Fruit fly (Drosophila melanogaster) whole organism, pupa: ENCODE measurements around the gene Cpr100A.
A peak's percentile ranks its signal among the peaks of the same experiment; 100 is the strongest.

Source experiments
- CG10348 ChIP-seq: fragments of 200-800 bp; sonication (Bioruptor generic); IDR thresholded peaks from 2 replicates; pipeline ENCODE4 v1.3.6; 2022; ENCODE audit warnings: missing biosample characterization, missing genetic modification characterization
- CG12605 ChIP-seq: fragments of 200-800 bp; sonication (Bioruptor generic); IDR thresholded peaks from 2 replicates; pipeline ENCODE4 v1.3.6; 2022; ENCODE audit warnings: missing biosample characterization, missing genetic modification characterization
- CG13204 ChIP-seq: fragments of 200-800 bp; sonication (Bioruptor generic); optimal IDR thresholded peaks from 2 replicates; lab custom pipeline; 2018; ENCODE audit warnings: missing biosample characterization, mild to moderate bottlenecking, missing genetic modification characterization, moderate library complexity
- CG14655 ChIP-seq: fragments of 200-800 bp; sonication (Bioruptor generic); optimal IDR thresholded peaks from 3 replicates; lab custom pipeline; 2017; ENCODE audit warnings: mild to moderate bottlenecking, missing biosample characterization, missing genetic modification reagents, missing genetic modification characterization
- CG15710 ChIP-seq: fragments of 200-800 bp; sonication (Bioruptor generic); optimal IDR thresholded peaks from 2 replicates; lab custom pipeline; 2018; ENCODE audit warnings: missing biosample characterization, mild to moderate bottlenecking, missing genetic modification characterization, moderate library complexity
- CG17806 ChIP-seq: fragments of 200-800 bp; sonication (Bioruptor generic); optimal IDR thresholded peaks from 2 replicates; lab custom pipeline; 2018; ENCODE audit warnings: missing biosample characterization, mild to moderate bottlenecking, missing genetic modification characterization, moderate library complexity
- CG32121 ChIP-seq: fragments of 200-800 bp; sonication (Bioruptor generic); IDR thresholded peaks from 2 replicates; pipeline ENCODE4 v1.3.6; 2022; ENCODE audit warnings: missing biosample characterization, missing genetic modification characterization
- CG34367 ChIP-seq: fragments of 200-800 bp; sonication (Bioruptor generic); optimal IDR thresholded peaks from 2 replicates; lab custom pipeline; 2018; ENCODE audit warnings: missing biosample characterization, mild to moderate bottlenecking, missing genetic modification characterization
- CG4496 ChIP-seq: fragments of 200-800 bp; sonication (Bioruptor generic); IDR thresholded peaks from 3 replicates; pipeline ENCODE4 v1.3.6; 2022; ENCODE audit warnings: missing biosample characterization, missing genetic modification characterization
- CG8159 ChIP-seq: fragments of 200-800 bp; sonication (Bioruptor generic); optimal IDR thresholded peaks from 3 replicates; lab custom pipeline; 2018; ENCODE audit warnings: missing biosample characterization, mild to moderate bottlenecking, missing genetic modification characterization, moderate library complexity
- CG8301 ChIP-seq: fragments of 200-800 bp; sonication (Bioruptor generic); optimal IDR thresholded peaks from 2 replicates; lab custom pipeline; 2018; ENCODE audit warnings: missing biosample characterization, mild to moderate bottlenecking, missing genetic modification characterization
- CG9948 ChIP-seq: fragments of 200-800 bp; sonication (Bioruptor generic); optimal IDR thresholded peaks from 2 replicates; lab custom pipeline; 2018; ENCODE audit warnings: missing biosample characterization, mild to moderate bottlenecking, missing genetic modification characterization, moderate library complexity
- D1 ChIP-seq: fragments of 200-800 bp; sonication (Bioruptor generic); optimal IDR thresholded peaks from 2 replicates; lab custom pipeline; 2018; ENCODE audit warnings: missing biosample characterization, mild to moderate bottlenecking, missing genetic modification characterization, moderate library complexity
- EcR ChIP-seq: fragments of 200-800 bp; sonication (Bioruptor generic); optimal IDR thresholded peaks from 3 replicates; lab custom pipeline; 2019; ENCODE audit warnings: missing biosample characterization, missing genetic modification characterization, mild to moderate bottlenecking, moderate library complexity, missing genetic modification reagents
- Ets98B ChIP-seq: fragments of 200-800 bp; sonication (Bioruptor generic); IDR thresholded peaks from 2 replicates; pipeline ENCODE4 v1.3.6; 2022; ENCODE audit warnings: missing biosample characterization, missing genetic modification characterization
- Pif1A ChIP-seq: fragments of 200-800 bp; sonication (Bioruptor generic); optimal IDR thresholded peaks from 3 replicates; lab custom pipeline; 2016; ENCODE audit warnings: missing biosample characterization, missing genetic modification characterization
- Pif1B ChIP-seq: fragments of 200-800 bp; sonication (Bioruptor generic); optimal IDR thresholded peaks from 3 replicates; lab custom pipeline; 2016; ENCODE audit warnings: missing biosample characterization, missing genetic modification characterization
- Snoo ChIP-seq: fragments of 200-800 bp; sonication (Bioruptor generic); optimal IDR thresholded peaks from 3 replicates; lab custom pipeline; 2017; ENCODE audit warnings: missing biosample characterization, mild to moderate bottlenecking, missing genetic modification characterization, inconsistent platforms
- fd96Ca ChIP-seq: fragments of 200-800 bp; sonication (Bioruptor generic); IDR thresholded peaks from 3 replicates; pipeline ENCODE4 v1.3.6; 2022; ENCODE audit warnings: missing biosample characterization, missing genetic modification characterization
- gl ChIP-seq: fragments of 200-800 bp; sonication (Bioruptor generic); optimal IDR thresholded peaks from 2 replicates; lab custom pipeline; 2018; ENCODE audit warnings: missing biosample characterization, mild to moderate bottlenecking, missing genetic modification characterization
- rn ChIP-seq: fragments of 200-800 bp; sonication (Bioruptor generic); IDR thresholded peaks from 2 replicates; pipeline ENCODE4 v1.3.6; 2022; ENCODE audit warnings: missing biosample characterization, missing genetic modification characterization

The Cpr100A gene

dm6 chr3R:30878105-30878504, 10.8 kb downstream of the Cpr100A start:
- TF ChIP-seq fd96Ca (GFP tag; lab: Robert Waterston, UW) (no peak), D1 (tag; lab: Kevin White, UChicago) (no peak), CG15710 (tag; lab: Kevin White, UChicago) (no peak), Pif1B (no peak), CG17806 (tag; lab: Kevin White, UChicago) (no peak), CG32121 (no peak), Ets98B (no peak), CG8301 (no peak), CG4496 (no peak), CG8159 (tag; lab: Kevin White, UChicago) (no peak), EcR (no peak), CG14655 (GFP tag; lab: Kevin White, UChicago) (no peak), Pif1A (GFP tag; lab: Kevin White, UChicago) (no peak), CG13204 (GFP tag; lab: Kevin White, UChicago) (no peak), gl (no peak), CG34367 (tag; lab: Kevin White, UChicago) (no peak), rn (GFP tag; lab: Robert Waterston, UW) (no peak)

- TF ChIP-seq fd96Ca (GFP tag; lab: Robert Waterston, UW) (no peak), Pif1B (no peak), CG32121 (no peak), CG8301 (no peak), Snoo (no peak), CG17806 (tag; lab: Kevin White, UChicago) (no peak), CG8159 (tag; lab: Kevin White, UChicago) (no peak), CG10348 (GFP tag; lab: Robert Waterston, UW) (no peak), CG14655 (GFP tag; lab: Kevin White, UChicago) (no peak), CG13204 (GFP tag; lab: Kevin White, UChicago) (no peak), EcR (no peak), D1 (tag; lab: Kevin White, UChicago) (no peak), CG4496 (no peak), Ets98B (no peak), CG12605 (GFP tag; lab: Robert Waterston, UW) (no peak)
Observed at dm6 chr3R:30880024-30880423, 12.7 kb downstream of the Cpr100A start.

- TF ChIP-seq D1 (tag; lab: Kevin White, UChicago) (no peak), CG14655 (GFP tag; lab: Kevin White, UChicago) (no peak), CG4496 (peak; percentile 27; the same call in 1 of the 3 replicates), rn (GFP tag; lab: Robert Waterston, UW) (no peak), CG13204 (GFP tag; lab: Kevin White, UChicago) (peak; percentile 12)
Observed at dm6 chr3R:30880894-30881293, 13.6 kb downstream of the Cpr100A start, which contains the start of gene CG12071. Gene CG12071, minus strand, starts transcription at chr3R:30881027.

dm6 chr3R:30883403-30883802, 16.1 kb downstream of the Cpr100A start, which contains the start of gene CG15547:
Gene CG15547, minus strand, starts transcription at chr3R:30883503.
- TF ChIP-seq EcR (no peak), CG32121 (no peak)

dm6 chr3R:30886850-30887249, 19.5 kb downstream of the Cpr100A start:
- TF ChIP-seq CG8159 (tag; lab: Kevin White, UChicago) (no peak), CG13204 (GFP tag; lab: Kevin White, UChicago) (no peak), Snoo (no peak), Pif1A (GFP tag; lab: Kevin White, UChicago) (no peak), Pif1B (no peak), CG14655 (GFP tag; lab: Kevin White, UChicago) (no peak), CG32121 (no peak), CG12605 (GFP tag; lab: Robert Waterston, UW) (no peak), CG34367 (tag; lab: Kevin White, UChicago) (no peak), CG8301 (no peak), CG17806 (tag; lab: Kevin White, UChicago) (no peak), CG10348 (GFP tag; lab: Robert Waterston, UW) (no peak), rn (GFP tag; lab: Robert Waterston, UW) (no peak)

- TF ChIP-seq CG9948 (tag; lab: Kevin White, UChicago) (no peak), CG13204 (GFP tag; lab: Kevin White, UChicago) (no peak), CG8159 (tag; lab: Kevin White, UChicago) (no peak), CG12605 (GFP tag; lab: Robert Waterston, UW) (no peak), CG8301 (no peak), CG17806 (tag; lab: Kevin White, UChicago) (no peak), CG34367 (tag; lab: Kevin White, UChicago) (no peak), fd96Ca (GFP tag; lab: Robert Waterston, UW) (no peak), CG10348 (GFP tag; lab: Robert Waterston, UW) (no peak), Pif1A (GFP tag; lab: Kevin White, UChicago) (no peak), Pif1B (no peak), CG4496 (no peak)
- TF ChIP-seq, all 21 proteins: peak for 0
Observed at dm6 chr3R:30887302-30887701, 20.0 kb downstream of the Cpr100A start.
